Worm (Caenorhabditis elegans) whole organism, early embryonic: Measurements from ENCODE around the gene fbxb-87.
A peak's percentile ranks its signal among the peaks of the same experiment; 100 is the strongest.

Experiments
- B0310.2 ChIP-seq: sonication (generic microtip); optimal IDR thresholded peaks from 2 replicates; lab custom pipeline; 2016; ENCODE audit warnings: mild to moderate bottlenecking, missing genetic modification characterization, missing compliant biosample characterization
- F13C5.2 ChIP-seq: sonication (generic microtip); optimal IDR thresholded peaks from 2 replicates; lab custom pipeline; 2017; ENCODE audit warnings: mild to moderate bottlenecking, missing genetic modification characterization, inconsistent platforms, missing compliant biosample characterization
- aly-1 ChIP-seq: sonication (generic microtip); optimal IDR thresholded peaks from 2 replicates; lab custom pipeline; 2016; ENCODE audit warnings: missing genetic modification characterization, missing compliant biosample characterization
- ama-1 ChIP-seq: fragments of 150-350 bp; optimal IDR thresholded peaks from 2 replicates; lab custom pipeline; 2014
- ceh-13 ChIP-seq: fragments of 200-800 bp; sonication (Bioruptor generic); optimal IDR thresholded peaks from 2 replicates; lab custom pipeline; 2018; ENCODE audit warnings: mild to moderate bottlenecking, missing genetic modification characterization, missing compliant biosample characterization
- ceh-36 ChIP-seq: sonication (generic microtip); optimal IDR thresholded peaks from 2 replicates; lab custom pipeline; 2016; ENCODE audit warnings: missing genetic modification characterization, inconsistent platforms, missing compliant biosample characterization
- ets-7 ChIP-seq: sonication (generic microtip); optimal IDR thresholded peaks from 2 replicates; lab custom pipeline; 2016; ENCODE audit warnings: missing genotype, missing genetic modification characterization, missing compliant biosample characterization
- flt-1 ChIP-seq: fragments of 200-800 bp; sonication (Bioruptor generic); IDR thresholded peaks from 2 replicates; pipeline ENCODE4 v1.3.6; 2022; ENCODE audit warnings: missing genetic modification characterization, missing compliant biosample characterization
- hmbx-1 ChIP-seq: sonication (generic microtip); optimal IDR thresholded peaks from 2 replicates; lab custom pipeline; 2016; ENCODE audit warnings: mild to moderate bottlenecking, missing genetic modification characterization, missing compliant biosample characterization
- hmg-4 ChIP-seq: fragments of 200-800 bp; sonication (Bioruptor generic); optimal IDR thresholded peaks from 2 replicates; lab custom pipeline; 2018; ENCODE audit warnings: mild to moderate bottlenecking, missing genetic modification characterization, missing compliant biosample characterization
- hnd-1 ChIP-seq: sonication (generic microtip); optimal IDR thresholded peaks from 2 replicates; lab custom pipeline; 2016; ENCODE audit warnings: missing genetic modification characterization, missing compliant biosample characterization
- pes-1 ChIP-seq: fragments of 200-800 bp; sonication (Bioruptor generic); IDR thresholded peaks from 2 replicates; pipeline ENCODE4 v1.3.6; 2022; ENCODE audit warnings: missing genetic modification reagents, missing genetic modification characterization, missing compliant biosample characterization
- scrt-1 ChIP-seq: fragments of 200-800 bp; sonication (Bioruptor generic); IDR thresholded peaks from 2 replicates; pipeline ENCODE4 v1.3.6; 2022; ENCODE audit warnings: missing genetic modification characterization, missing compliant biosample characterization
- sea-1 ChIP-seq: fragments of 200-800 bp; sonication (Bioruptor generic); conservative IDR thresholded peaks from 2 replicates; pipeline ENCODE4 v1.3.6; 2022; ENCODE audit warnings: missing genetic modification characterization, missing compliant biosample characterization
- tbx-11 ChIP-seq: fragments of 200-800 bp; sonication (Bioruptor generic); IDR thresholded peaks from 2 replicates; pipeline ENCODE4 v1.3.6; 2022; ENCODE audit warnings: missing genetic modification characterization, missing compliant biosample characterization
- tbx-37 ChIP-seq: fragments of 200-800 bp; sonication (Bioruptor generic); conservative IDR thresholded peaks from 2 replicates; pipeline ENCODE4 v1.3.6; 2022; ENCODE audit warnings: missing genetic modification reagents, missing genetic modification characterization, missing compliant biosample characterization
- tra-4 ChIP-seq: sonication (generic microtip); optimal IDR thresholded peaks from 2 replicates; lab custom pipeline; 2017; ENCODE audit warnings: missing genetic modification characterization, missing compliant biosample characterization

Gene fbxb-87

ce11 chrIII:10906325-10906724, 12.0 kb downstream of the fbxb-87 start:
- TF ChIP-seq tbx-37 (GFP tag; lab: Robert Waterston, UW): no peak
- peak; percentile 30 for TF ChIP-seq ceh-36 (tag; lab: Kevin White, UChicago)
- no peak for TF ChIP-seq aly-1 (tag; lab: Kevin White, UChicago)
- TF ChIP-seq flt-1: no peak
- no peak for TF ChIP-seq hmbx-1 (tag; lab: Kevin White, UChicago)
- no peak for TF ChIP-seq ets-7 (tag; lab: Kevin White, UChicago)
- TF ChIP-seq hmg-4 (GFP tag; lab: Kevin White, UChicago): no peak
- TF ChIP-seq ama-1 (lab: Kevin White, UChicago): no peak

- TF ChIP-seq scrt-1 (peak; percentile 74), B0310.2 (no peak)
Measured at ce11 chrIII:10907678-10908217, 13.4 kb downstream of the fbxb-87 start.

- TF ChIP-seq tbx-37 (GFP tag; lab: Robert Waterston, UW) (no peak), scrt-1 (peak; percentile 71; the same call in 1 of the 2 replicates)
Measured at ce11 chrIII:10908543-10908942, 14.2 kb downstream of the fbxb-87 start.

- TF ChIP-seq pes-1: no peak
- no peak for TF ChIP-seq hmg-4 (GFP tag; lab: Kevin White, UChicago)
- no peak for TF ChIP-seq ceh-13 (GFP tag; lab: Kevin White, UChicago)
- TF ChIP-seq F13C5.2 (tag; lab: Kevin White, UChicago): no peak
- TF ChIP-seq flt-1: no peak
- TF ChIP-seq ceh-36 (tag; lab: Kevin White, UChicago): no peak
- TF ChIP-seq hnd-1 (tag; lab: Kevin White, UChicago): no peak
- TF ChIP-seq aly-1 (tag; lab: Kevin White, UChicago): no peak
- TF ChIP-seq sea-1 (GFP tag; lab: Robert Waterston, UW): no peak
- no peak for TF ChIP-seq scrt-1
- TF ChIP-seq tra-4 (tag; lab: Kevin White, UChicago): no peak
- no peak for TF ChIP-seq tbx-11 (GFP tag; lab: Robert Waterston, UW)
- TF ChIP-seq tbx-37 (GFP tag; lab: Robert Waterston, UW): no peak
Measured at ce11 chrIII:10909166-10909565, 14.8 kb downstream of the fbxb-87 start.

- TF ChIP-seq scrt-1 (no peak), ceh-13 (GFP tag; lab: Kevin White, UChicago) (no peak), hnd-1 (tag; lab: Kevin White, UChicago) (no peak), aly-1 (tag; lab: Kevin White, UChicago) (no peak), B0310.2 (no peak), hmg-4 (GFP tag; lab: Kevin White, UChicago) (no peak), sea-1 (GFP tag; lab: Robert Waterston, UW) (no peak), ceh-36 (tag; lab: Kevin White, UChicago) (no peak), hmbx-1 (tag; lab: Kevin White, UChicago) (no peak), tbx-37 (GFP tag; lab: Robert Waterston, UW) (no peak), pes-1 (no peak), F13C5.2 (tag; lab: Kevin White, UChicago) (no peak), ama-1 (lab: Kevin White, UChicago) (no peak), flt-1 (no peak), tra-4 (tag; lab: Kevin White, UChicago) (no peak), ets-7 (tag; lab: Kevin White, UChicago) (no peak), tbx-11 (GFP tag; lab: Robert Waterston, UW) (no peak)
Measured at ce11 chrIII:10911160-10911559, 16.8 kb downstream of the fbxb-87 start, which contains the start of gene cut-6. Gene cut-6, plus strand, starts transcription at chrIII:10911460.

ce11 chrIII:10914971-10915370, 20.7 kb downstream of the fbxb-87 start:
- TF ChIP-seq tra-4 (tag; lab: Kevin White, UChicago) (no peak), ama-1 (lab: Kevin White, UChicago) (no peak), F13C5.2 (tag; lab: Kevin White, UChicago) (no peak), ceh-13 (GFP tag; lab: Kevin White, UChicago) (no peak), aly-1 (tag; lab: Kevin White, UChicago) (no peak), hnd-1 (tag; lab: Kevin White, UChicago) (no peak), hmg-4 (GFP tag; lab: Kevin White, UChicago) (no peak), tbx-11 (GFP tag; lab: Robert Waterston, UW) (no peak), flt-1 (no peak), B0310.2 (no peak), tbx-37 (GFP tag; lab: Robert Waterston, UW) (no peak), hmbx-1 (tag; lab: Kevin White, UChicago) (no peak), sea-1 (GFP tag; lab: Robert Waterston, UW) (no peak), ceh-36 (tag; lab: Kevin White, UChicago) (no peak), pes-1 (no peak), scrt-1 (no peak), ets-7 (tag; lab: Kevin White, UChicago) (no peak)

- TF ChIP-seq pes-1 (no peak), sea-1 (GFP tag; lab: Robert Waterston, UW) (no peak), ceh-36 (tag; lab: Kevin White, UChicago) (no peak), flt-1 (no peak), tbx-11 (GFP tag; lab: Robert Waterston, UW) (no peak), B0310.2 (no peak), F13C5.2 (tag; lab: Kevin White, UChicago) (no peak), ama-1 (lab: Kevin White, UChicago) (no peak), hmbx-1 (tag; lab: Kevin White, UChicago) (no peak), hnd-1 (tag; lab: Kevin White, UChicago) (no peak), tra-4 (tag; lab: Kevin White, UChicago) (no peak), hmg-4 (GFP tag; lab: Kevin White, UChicago) (no peak), ets-7 (tag; lab: Kevin White, UChicago) (no peak), tbx-37 (GFP tag; lab: Robert Waterston, UW) (no peak)
Measured at ce11 chrIII:10920044-10920443, 25.7 kb downstream of the fbxb-87 start, which contains the start of gene vab-7. Gene vab-7, plus strand, starts transcription at chrIII:10920344.
